Fruit fly (Drosophila melanogaster) whole organism, embryonic: ENCODE results near the gene EMC5.

Source experiments
- CG12391 ChIP-seq: fragments of 200-800 bp; sonication (Bioruptor generic); optimal IDR thresholded peaks from 3 replicates; lab custom pipeline; 2018; ENCODE audit warnings: missing biosample characterization, mild to moderate bottlenecking, missing genetic modification characterization, moderate library complexity
- CG31388 ChIP-seq: fragments of 200-800 bp; sonication (Bioruptor generic); optimal IDR thresholded peaks from 2 replicates; lab custom pipeline; 2016; ENCODE audit warnings: missing biosample characterization, missing genetic modification characterization
- CG7987 ChIP-seq: fragments of 200-800 bp; sonication (Bioruptor generic); optimal IDR thresholded peaks from 2 replicates; lab custom pipeline; 2018; ENCODE audit warnings: missing biosample characterization, mild to moderate bottlenecking, missing genetic modification characterization, moderate library complexity
- E2f1 ChIP-seq: fragments of 200-800 bp; sonication (Bioruptor generic); IDR thresholded peaks from 2 replicates; pipeline ENCODE4 v1.3.6; 2022; ENCODE audit warnings: missing biosample characterization, missing genetic modification characterization
- Ets65A ChIP-seq: fragments of 200-800 bp; sonication (Bioruptor generic); peaks from one replicate; lab custom pipeline; 2016; ENCODE audit warnings: missing biosample characterization, missing genetic modification characterization
- Hr78 ChIP-seq, 2 experiments: fragments of 200-800 bp in 1 of 2; fragments of >200 bp in 1 of 2; sonication (Bioruptor generic) in 1 of 2; optimal IDR thresholded peaks; 2 replicates each; lab custom pipeline; 2017 to 2019; ENCODE audit warnings: missing biosample characterization in 2 of 2, missing genetic modification characterization in 2 of 2, mild to moderate bottlenecking in 1 of 2, moderate library complexity in 1 of 2
- Jarid2 ChIP-seq: fragments of 200-800 bp; sonication (Bioruptor generic); optimal IDR thresholded peaks from 3 replicates; lab custom pipeline; 2017; ENCODE audit warnings: mild to moderate bottlenecking, missing biosample characterization, missing genetic modification reagents, missing genetic modification characterization
- ase ChIP-seq: fragments of 200-800 bp; sonication (Bioruptor generic); IDR thresholded peaks from 3 replicates; pipeline ENCODE4 v1.3.6; 2022; ENCODE audit warnings: missing biosample characterization, missing genetic modification characterization
- en ChIP-seq: fragments of 200-800 bp; sonication (Bioruptor generic); optimal IDR thresholded peaks from 2 replicates; lab custom pipeline; 2016; ENCODE audit warnings: missing biosample characterization, missing genetic modification characterization

dm6 chr2L:19014881-19015366, 27.4 kb downstream of the EMC5 start:
- TF ChIP-seq CG31388 (no peak), Jarid2 (GFP tag; lab: Kevin White, UChicago) (no peak), en (GFP tag; lab: Kevin White, UChicago) (no peak), ase (GFP tag; lab: Robert Waterston, UW) (no peak), E2f1 (GFP tag; lab: Robert Waterston, UW) (no peak), CG12391 (tag; lab: Kevin White, UChicago) (no peak), Hr78 (GFP tag; optimal IDR thresholded peaks at IDR 0.05; lab: Kevin White, UChicago) (no peak), CG7987 (GFP tag; lab: Kevin White, UChicago) (no peak), Ets65A (GFP tag; lab: Kevin White, UChicago) (peak; percentile 44)
